Worm (Caenorhabditis elegans): ENCODE results near the gene nspb-7.

DNA sequence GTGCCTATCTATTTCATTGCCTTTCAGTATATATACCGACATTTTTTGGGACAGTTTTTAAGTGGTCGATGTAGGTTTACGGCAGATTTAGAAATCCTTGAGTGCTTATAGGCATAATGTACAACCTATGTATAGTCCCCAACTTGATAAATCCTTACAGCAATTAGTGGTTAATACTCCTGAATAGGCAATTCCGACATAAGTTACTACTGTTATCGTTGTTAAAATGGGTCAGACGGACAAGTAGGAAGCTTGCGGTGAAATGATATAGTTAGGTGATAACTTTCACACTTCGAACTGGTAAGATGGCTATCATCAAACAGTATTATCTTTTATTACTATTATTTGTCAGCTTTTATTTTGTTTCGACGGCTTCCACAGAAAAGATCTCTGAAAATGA, 44.6 kb downstream of the nspb-7 start, which contains the start of gene mltn-10:
- TF ChIP-seq nfya-1 (tag; optimal IDR thresholded peaks at IDR 0.05; ENCODE audit: borderline replicate concordance, insufficient read depth), result no peak
- TF ChIP-seq atf-7 (tag; optimal IDR thresholded peaks at IDR 0.05), result no peak
- TF ChIP-seq C17E4.6 (GFP tag; IDR thresholded peaks at IDR 0.05), result no peak
- no peak for TF ChIP-seq cebp-1 (GFP tag; IDR thresholded peaks at IDR 0.05)
- no peak for TF ChIP-seq cebp-1 (tag; optimal IDR thresholded peaks at IDR 0.05)
- no peak for TF ChIP-seq tlf-1 (GFP tag; optimal IDR thresholded peaks at IDR 0.05)
- no peak for TF ChIP-seq lin-54 (GFP tag; optimal IDR thresholded peaks at IDR 0.05)
- no peak for TF ChIP-seq ceh-27 (GFP tag; optimal IDR thresholded peaks at IDR 0.05)
- TF ChIP-seq K12H6.12 (tag; optimal IDR thresholded peaks at IDR 0.05), result no peak
- TF ChIP-seq unc-130 (GFP tag; optimal IDR thresholded peaks at IDR 0.05), result no peak
- TF ChIP-seq ZK185.1 (tag; optimal IDR thresholded peaks at IDR 0.05; ENCODE audit: poor library complexity, severe bottlenecking), result no peak

Data from whole organism, young adult.